Fruit fly (Drosophila melanogaster): ENCODE results near the gene Med.

DNA sequence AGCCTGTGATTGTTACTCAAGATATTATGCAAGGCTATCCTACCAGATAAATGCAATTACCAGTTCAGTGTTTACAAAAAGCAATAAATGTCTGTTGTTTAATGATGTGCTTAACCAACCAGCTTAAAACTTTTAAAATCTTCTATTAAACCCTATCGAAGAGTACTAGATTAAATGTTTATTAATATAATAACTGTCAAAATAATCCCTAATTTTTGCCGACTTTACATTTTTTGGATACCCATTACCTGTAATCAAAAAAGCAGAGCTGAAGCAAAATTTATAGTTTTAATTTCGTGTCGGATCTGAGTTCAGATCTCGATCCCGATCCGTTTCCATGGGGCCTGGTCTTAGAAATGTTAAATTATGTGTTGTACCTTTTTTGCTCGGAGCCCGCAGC is 20.6 kb upstream of the Med start, which contains the start of gene CG1638:
- no peak for TF ChIP-seq CG8478 (optimal IDR thresholded peaks at IDR 0.05)
- TF ChIP-seq CTCF (optimal IDR thresholded peaks at IDR 0.05): no peak
